Worm (Caenorhabditis elegans) whole organism, mixed stage, embryonic: ENCODE data around the gene F19B10.13.

Source experiments
- ces-1 ChIP-seq: fragments of 150-350 bp; optimal IDR thresholded peaks from 2 replicates; lab custom pipeline; 2014; ENCODE audit warnings: missing biosample characterization, missing genetic modification reagents, missing genetic modification characterization
- elt-1 ChIP-seq: sonication (generic microtip); optimal IDR thresholded peaks from 2 replicates; lab custom pipeline; 2017; ENCODE audit warnings: missing genetic modification characterization, mild to moderate bottlenecking, missing compliant biosample characterization, antibody characterized with exemption, moderate library complexity, borderline replicate concordance; ENCODE audit not compliant: insufficient read depth
- elt-3 ChIP-seq: fragments of 150-350 bp; optimal IDR thresholded peaks from 2 replicates; lab custom pipeline; 2014; ENCODE audit warnings: missing biosample characterization, missing genetic modification characterization
- tbx-8 ChIP-seq: fragments of 200-800 bp; sonication (Bioruptor generic); optimal IDR thresholded peaks from 2 replicates; lab custom pipeline; 2018; ENCODE audit warnings: mild to moderate bottlenecking, missing genetic modification characterization, moderate library complexity, missing compliant biosample characterization
- unc-39 ChIP-seq: fragments of 150-350 bp; optimal IDR thresholded peaks from 2 replicates; lab custom pipeline; 2014; ENCODE audit warnings: missing biosample characterization, missing genetic modification characterization

DNA sequence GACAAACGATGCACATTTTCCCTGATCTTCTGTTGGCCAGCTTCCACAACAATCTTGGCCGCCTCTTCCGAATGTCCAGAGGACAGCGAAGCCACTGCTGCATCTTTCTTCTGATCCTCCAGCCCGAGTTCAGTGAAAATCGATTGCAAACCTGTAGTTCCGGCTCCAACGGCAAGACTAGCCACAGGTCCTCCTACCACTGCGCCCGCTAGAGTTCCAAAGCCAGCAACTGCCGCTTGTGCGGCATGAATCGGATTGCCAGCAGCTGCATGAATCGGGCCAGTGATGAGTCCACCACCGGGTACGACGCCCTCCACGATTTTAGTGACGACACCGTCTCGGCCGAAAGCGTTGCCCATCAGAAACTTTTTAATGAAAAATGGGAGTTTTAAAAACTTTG lies 26.3 kb downstream of the F19B10.13 start, which contains the start of gene ifas-1:
- TF ChIP-seq ces-1 (no peak), unc-39 (no peak), elt-3 (tag; lab: Kevin White, UChicago) (no peak), tbx-8 (GFP tag; lab: Kevin White, UChicago) (no peak), elt-1 (tag; lab: Kevin White, UChicago) (no peak)
